Fruit fly (Drosophila melanogaster) whole organism, embryonic: Measurements from ENCODE around the gene trbl.

ENCODE experiments used
- CG10654 ChIP-seq: fragments of 200-800 bp; sonication (Bioruptor generic); optimal IDR thresholded peaks from 2 replicates; lab custom pipeline; 2016; ENCODE audit warnings: missing biosample characterization, missing genetic modification characterization
- CG14441 ChIP-seq: fragments of 200-800 bp; sonication (Bioruptor generic); IDR thresholded peaks from 2 replicates; pipeline ENCODE4 v1.3.6; 2022; ENCODE audit warnings: missing biosample characterization, missing genetic modification characterization
- CG15269 ChIP-seq: fragments of 200-800 bp; sonication (Bioruptor generic); optimal IDR thresholded peaks from 2 replicates; lab custom pipeline; 2018; ENCODE audit warnings: missing biosample characterization, mild to moderate bottlenecking, missing genetic modification characterization, moderate library complexity
- CG17568 ChIP-seq: fragments of 200-800 bp; sonication (Bioruptor generic); optimal IDR thresholded peaks from 2 replicates; lab custom pipeline; 2018; ENCODE audit warnings: missing biosample characterization, mild to moderate bottlenecking, missing genetic modification characterization, moderate library complexity
- CG33213 ChIP-seq: fragments of 200-800 bp; sonication (Bioruptor generic); optimal IDR thresholded peaks from 3 replicates; lab custom pipeline; 2016; ENCODE audit warnings: missing biosample characterization, missing genetic modification characterization
- CG34224 ChIP-seq: fragments of 200-800 bp; sonication (Bioruptor generic); IDR thresholded peaks from 3 replicates; pipeline ENCODE4 v1.3.6; 2022; ENCODE audit warnings: missing biosample characterization, missing genetic modification characterization; ENCODE audit not compliant: partially characterized antibody
- CG34376 ChIP-seq: fragments of 200-800 bp; sonication (Bioruptor generic); optimal IDR thresholded peaks from 2 replicates; lab custom pipeline; 2018; ENCODE audit warnings: missing biosample characterization, mild to moderate bottlenecking, missing genetic modification characterization
- CG34422 ChIP-seq: fragments of 200-800 bp; sonication (Bioruptor generic); IDR thresholded peaks from 3 replicates; pipeline ENCODE4 v1.3.6; 2022; ENCODE audit warnings: missing biosample characterization, missing genetic modification characterization
- CG6813 ChIP-seq: fragments of 200-800 bp; sonication (Bioruptor generic); optimal IDR thresholded peaks from 2 replicates; lab custom pipeline; 2017; ENCODE audit warnings: missing biosample characterization, missing genetic modification characterization, mild to moderate bottlenecking, moderate library complexity, missing genetic modification reagents
- CG7357 ChIP-seq: fragments of 200-800 bp; sonication (Bioruptor generic); IDR thresholded peaks from 3 replicates; pipeline ENCODE4 v1.3.6; 2022; ENCODE audit warnings: missing biosample characterization, missing genetic modification characterization
- CG9797 ChIP-seq: fragments of 200-800 bp; sonication (Bioruptor generic); optimal IDR thresholded peaks from 3 replicates; lab custom pipeline; 2018; ENCODE audit warnings: missing biosample characterization, mild to moderate bottlenecking, missing genetic modification characterization
- Dad ChIP-seq: fragments of 200-800 bp; sonication (Bioruptor generic); optimal IDR thresholded peaks from 3 replicates; lab custom pipeline; 2016; ENCODE audit warnings: missing biosample characterization, missing genetic modification characterization
- Dip2 ChIP-seq: fragments of 200-800 bp; sonication (Bioruptor generic); IDR thresholded peaks from 2 replicates; pipeline ENCODE4 v1.3.6; 2022; ENCODE audit warnings: missing biosample characterization, missing genetic modification characterization
- Ets97D ChIP-seq: fragments of 200-800 bp; sonication (Bioruptor generic); optimal IDR thresholded peaks from 3 replicates; lab custom pipeline; 2016; ENCODE audit warnings: missing biosample characterization, missing genetic modification characterization
- HLH3B ChIP-seq: fragments of 200-800 bp; sonication (Bioruptor generic); IDR thresholded peaks from 2 replicates; pipeline ENCODE4 v1.3.6; 2022; ENCODE audit warnings: missing biosample characterization, missing genetic modification characterization
- Hey ChIP-seq: fragments of 200-800 bp; sonication (Bioruptor generic); optimal IDR thresholded peaks from 3 replicates; lab custom pipeline; 2018; ENCODE audit warnings: missing biosample characterization, mild to moderate bottlenecking, missing genetic modification characterization
- Hmx ChIP-seq: fragments of 200-800 bp; sonication (Bioruptor generic); optimal IDR thresholded peaks from 2 replicates; lab custom pipeline; 2016; ENCODE audit warnings: missing biosample characterization, missing genetic modification characterization
- Kr ChIP-seq: fragments of 200-800 bp; sonication (Bioruptor generic); optimal IDR thresholded peaks from 2 replicates; lab custom pipeline; 2017; ENCODE audit warnings: missing biosample characterization, mild to moderate bottlenecking, missing genetic modification characterization
- Med ChIP-seq: fragments of 200-800 bp; sonication (Bioruptor generic); peaks from one replicate; lab custom pipeline; 2016; ENCODE audit warnings: missing biosample characterization, missing genetic modification characterization, mild to moderate bottlenecking, inconsistent platforms, moderate library complexity
- NfI ChIP-seq: fragments of 200-800 bp; sonication (Bioruptor generic); optimal IDR thresholded peaks from 3 replicates; lab custom pipeline; 2018; ENCODE audit warnings: missing biosample characterization, mild to moderate bottlenecking, missing genetic modification characterization, moderate library complexity
- Opbp ChIP-seq: fragments of 200-800 bp; sonication (Bioruptor generic); IDR thresholded peaks from 3 replicates; pipeline ENCODE4 v1.3.6; 2022; ENCODE audit warnings: missing biosample characterization, missing genetic modification characterization; ENCODE audit not compliant: partially characterized antibody
- Poxn ChIP-seq: fragments of 200-800 bp; sonication (Bioruptor generic); IDR thresholded peaks from 2 replicates; pipeline ENCODE4 v1.3.6; 2022; ENCODE audit warnings: missing biosample characterization, missing genetic modification characterization
- Ssrp ChIP-seq: fragments of 200-800 bp; sonication (Bioruptor generic); optimal IDR thresholded peaks from 2 replicates; lab custom pipeline; 2018; ENCODE audit warnings: missing biosample characterization, mild to moderate bottlenecking, missing genetic modification characterization, moderate library complexity
- Trl ChIP-seq, 3 experiments: fragments of >200 bp in 2 of 3; fragments of 200-800 bp in 1 of 3; sonication (Bioruptor generic) in 1 of 3; optimal IDR thresholded peaks; 2 replicates in 1 of 3; 3 replicates in 2 of 3; lab custom pipeline; 2016 to 2017; ENCODE audit warnings: missing biosample characterization in 1 of 3, missing genetic modification characterization in 1 of 3
- YL-1 ChIP-seq: fragments of 200-800 bp; sonication (Bioruptor generic); optimal IDR thresholded peaks from 3 replicates; lab custom pipeline; 2017; ENCODE audit warnings: missing biosample characterization, mild to moderate bottlenecking, missing genetic modification characterization
- cg ChIP-seq: fragments of 200-800 bp; sonication (Bioruptor generic); optimal IDR thresholded peaks from 3 replicates; lab custom pipeline; 2019; ENCODE audit warnings: missing biosample characterization, mild to moderate bottlenecking, missing genetic modification characterization, moderate library complexity
- chm ChIP-seq: fragments of 200-800 bp; sonication (Bioruptor generic); IDR thresholded peaks from 2 replicates; pipeline ENCODE4 v1.3.6; 2022; ENCODE audit warnings: missing biosample characterization, missing genetic modification characterization
- ci ChIP-seq: fragments of 200-800 bp; sonication (Bioruptor generic); IDR thresholded peaks from 3 replicates; pipeline ENCODE4 v1.3.6; 2022; ENCODE audit warnings: missing biosample characterization, missing genetic modification characterization
- crc ChIP-seq: fragments of 200-800 bp; sonication (Bioruptor generic); optimal IDR thresholded peaks from 2 replicates; lab custom pipeline; 2016; ENCODE audit warnings: missing biosample characterization, missing genetic modification characterization
- emc ChIP-seq: fragments of 200-800 bp; sonication (Bioruptor generic); optimal IDR thresholded peaks from 2 replicates; lab custom pipeline; 2016; ENCODE audit warnings: missing biosample characterization, missing genetic modification characterization
- eve ChIP-seq, 2 experiments: fragments of >200 bp; optimal IDR thresholded peaks; 2 replicates each; lab custom pipeline; 2017; ENCODE audit warnings: missing biosample characterization in 2 of 2, missing genetic modification characterization in 2 of 2
- fd64A ChIP-seq: fragments of 200-800 bp; sonication (Bioruptor generic); optimal IDR thresholded peaks from 3 replicates; lab custom pipeline; 2018; ENCODE audit warnings: missing biosample characterization, mild to moderate bottlenecking, missing genetic modification characterization
- grn ChIP-seq: fragments of 200-800 bp; sonication (Bioruptor generic); optimal IDR thresholded peaks from 3 replicates; lab custom pipeline; 2017; ENCODE audit warnings: missing biosample characterization, missing genetic modification characterization
- hbn ChIP-seq: fragments of 200-800 bp; sonication (Bioruptor generic); IDR thresholded peaks from 2 replicates; pipeline ENCODE4 v1.3.6; 2022; ENCODE audit warnings: missing biosample characterization, missing genetic modification characterization; ENCODE audit not compliant: partially characterized antibody
- ken ChIP-seq: fragments of 200-800 bp; sonication (Bioruptor generic); IDR thresholded peaks from 3 replicates; pipeline ENCODE4 v1.3.6; 2022; ENCODE audit warnings: missing biosample characterization, missing genetic modification characterization
- onecut ChIP-seq: fragments of 200-800 bp; sonication (Bioruptor generic); IDR thresholded peaks from 2 replicates; pipeline ENCODE4 v1.3.6; 2022; ENCODE audit warnings: missing biosample characterization, missing genetic modification characterization
- pros ChIP-seq: fragments of 200-800 bp; sonication (Bioruptor generic); optimal IDR thresholded peaks from 3 replicates; lab custom pipeline; 2019; ENCODE audit warnings: missing biosample characterization, mild to moderate bottlenecking, missing genetic modification characterization, moderate library complexity
- ranshi ChIP-seq: fragments of 200-800 bp; sonication (Bioruptor generic); IDR thresholded peaks from 2 replicates; pipeline ENCODE4 v1.3.6; 2022; ENCODE audit warnings: missing biosample characterization, missing genetic modification characterization
- sisA ChIP-seq: fragments of 200-800 bp; sonication (Bioruptor generic); IDR thresholded peaks from 2 replicates; pipeline ENCODE4 v1.3.6; 2022; ENCODE audit warnings: missing biosample characterization, missing genetic modification characterization
- sna ChIP-seq: fragments of 200-800 bp; sonication (Bioruptor generic); IDR thresholded peaks from 2 replicates; pipeline ENCODE4 v1.3.6; 2022; ENCODE audit warnings: missing biosample characterization, missing genetic modification characterization; ENCODE audit not compliant: partially characterized antibody
- sr ChIP-seq: fragments of 200-800 bp; sonication (Bioruptor generic); IDR thresholded peaks from 3 replicates; pipeline ENCODE4 v1.3.6; 2022; ENCODE audit warnings: missing biosample characterization, missing genetic modification characterization
- stc ChIP-seq: fragments of 200-800 bp; sonication (Bioruptor generic); IDR thresholded peaks from 2 replicates; pipeline ENCODE4 v1.3.6; 2022; ENCODE audit warnings: missing biosample characterization, missing genetic modification characterization
- tna ChIP-seq: fragments of 200-800 bp; sonication (Bioruptor generic); IDR thresholded peaks from 2 replicates; pipeline ENCODE4 v1.3.6; 2022; ENCODE audit warnings: missing biosample characterization, missing genetic modification characterization; ENCODE audit not compliant: partially characterized antibody
- tup ChIP-seq: fragments of 200-800 bp; sonication (Bioruptor generic); optimal IDR thresholded peaks from 2 replicates; lab custom pipeline; 2016; ENCODE audit warnings: missing biosample characterization, mild to moderate bottlenecking, missing genetic modification characterization, moderate library complexity
- zf30C ChIP-seq: fragments of 200-800 bp; sonication (Bioruptor generic); optimal IDR thresholded peaks from 3 replicates; lab custom pipeline; 2018; ENCODE audit warnings: missing biosample characterization, mild to moderate bottlenecking, missing genetic modification characterization

Gene trbl

dm6 chr3L:20397770-20398169 is 3.6 kb downstream of the trbl start (continued):
- TF ChIP-seq Med (GFP tag; lab: Kevin White, UChicago) (peak; percentile 48), CG34224 (GFP tag; lab: Robert Waterston, UW) (0 out of 3 replicates have a peak, but pooled peaks have one; percentile 30), tna (GFP tag; lab: Robert Waterston, UW) (0 out of 2 replicates have a peak, but pooled peaks have one; percentile 30), Dip2 (no peak), HLH3B (0 out of 2 replicates have a peak, but pooled peaks have one; percentile 6), cg (GFP tag; lab: Kevin White, UChicago) (peak; percentile 2), sisA (GFP tag; lab: Robert Waterston, UW) (no peak), ci (no peak), grn (GFP tag; lab: Kevin White, UChicago) (no peak), Hey (tag; lab: Kevin White, UChicago) (no peak), ken (GFP tag; lab: Robert Waterston, UW) (no peak), sr (GFP tag; lab: Robert Waterston, UW) (peak; percentile 80), Kr (GFP tag; lab: Kevin White, UChicago) (no peak), tup (GFP tag; lab: Kevin White, UChicago) (no peak), CG14441 (GFP tag; lab: Robert Waterston, UW) (no peak), CG34376 (GFP tag; lab: Kevin White, UChicago) (no peak), Trl (optimal IDR thresholded peaks at IDR 0.05; lab: Kevin White, UChicago) (peak in 1 of 2 experiments; percentile 18), Trl (GFP tag; optimal IDR thresholded peaks at IDR 0.05; lab: Kevin White, UChicago) (no peak), CG33213 (GFP tag; lab: Kevin White, UChicago) (no peak), fd64A (GFP tag; lab: Kevin White, UChicago) (no peak), Opbp (GFP tag; lab: Robert Waterston, UW) (0 out of 3 replicates have a peak, but pooled peaks have one; percentile 22), CG9797 (GFP tag; lab: Kevin White, UChicago) (no peak), Ssrp (tag; lab: Kevin White, UChicago) (no peak), emc (GFP tag; lab: Kevin White, UChicago) (no peak), CG15269 (tag; lab: Kevin White, UChicago) (peak; percentile 1), CG7357 (GFP tag; lab: Robert Waterston, UW) (no peak), onecut (GFP tag; lab: Robert Waterston, UW) (peak; percentile 24), stc (peak; percentile 15; the same call in 1 of the 2 replicates), Poxn (no peak), pros (peak; percentile 17), ranshi (GFP tag; lab: Robert Waterston, UW) (no peak), Ets97D (GFP tag; lab: Kevin White, UChicago) (no peak), CG34422 (GFP tag; lab: Robert Waterston, UW) (0 out of 3 replicates have a peak, but pooled peaks have one; percentile 26), crc (GFP tag; lab: Kevin White, UChicago) (no peak), zf30C (GFP tag; lab: Kevin White, UChicago) (no peak), hbn (0 out of 2 replicates have a peak, but pooled peaks have one; percentile 29), sna (GFP tag; lab: Robert Waterston, UW) (0 out of 2 replicates have a peak, but pooled peaks have one; percentile 37), chm (GFP tag; lab: Robert Waterston, UW) (peak; percentile 31; the same call in 1 of the 2 replicates)

- TF ChIP-seq CG6813 (GFP tag; lab: Kevin White, UChicago) (peak; percentile 31), eve (GFP tag; optimal IDR thresholded peaks at IDR 0.05; lab: Kevin White, UChicago) (peak in 1 of 2 experiments; percentile 58), Hmx (GFP tag; lab: Kevin White, UChicago) (peak; percentile 44), YL-1 (GFP tag; lab: Kevin White, UChicago) (no peak), Dad (GFP tag; lab: Kevin White, UChicago) (no peak), CG17568 (GFP tag; lab: Kevin White, UChicago) (peak; percentile 19), CG10654 (no peak), NfI (GFP tag; lab: Kevin White, UChicago) (no peak)
- TF ChIP-seq, all 482 proteins: peak for 4
Measured at dm6 chr3L:20396047-20396446, 5.4 kb downstream of the trbl start.
